Worm (Caenorhabditis elegans) whole organism, L3 larva: ENCODE measurements around the gene F21F8.5.

Experiments used
- R02D3.7 ChIP-seq: fragments of 150-350 bp; optimal IDR thresholded peaks from 2 replicates; lab custom pipeline; 2014; ENCODE audit warnings: missing biosample characterization, missing genetic modification characterization
- aly-2 ChIP-seq: fragments of 150-350 bp; optimal IDR thresholded peaks from 2 replicates; lab custom pipeline; 2014; ENCODE audit warnings: missing biosample characterization, missing genetic modification characterization
- ama-1 ChIP-seq: fragments of 150-350 bp; optimal IDR thresholded peaks from 2 replicates; lab custom pipeline; 2018
- ceh-28 ChIP-seq: fragments of 150-350 bp; optimal IDR thresholded peaks from 2 replicates; lab custom pipeline; 2014; ENCODE audit warnings: missing biosample characterization, missing genetic modification reagents, missing genetic modification characterization
- ceh-82 ChIP-seq: fragments of 150-350 bp; optimal IDR thresholded peaks from 2 replicates; lab custom pipeline; 2014; ENCODE audit warnings: missing biosample characterization, missing genetic modification characterization
- daf-12 ChIP-seq: fragments of 150-350 bp; optimal IDR thresholded peaks from 2 replicates; lab custom pipeline; 2014; ENCODE audit warnings: missing biosample characterization, missing genetic modification reagents, missing genetic modification characterization
- egl-27 ChIP-seq: sonication (generic microtip); optimal IDR thresholded peaks from 4 replicates; lab custom pipeline; 2017; ENCODE audit warnings: missing biosample characterization, missing genetic modification reagents, missing genetic modification characterization
- egl-5 ChIP-seq: fragments of 150-350 bp; optimal IDR thresholded peaks from 2 replicates; lab custom pipeline; 2017; ENCODE audit warnings: missing biosample characterization, missing genetic modification reagents, missing genetic modification characterization, inconsistent platforms
- elt-1 ChIP-seq: fragments of 150-350 bp; optimal IDR thresholded peaks from 2 replicates; lab custom pipeline; 2014; ENCODE audit warnings: missing biosample characterization, missing genetic modification characterization
- elt-2 ChIP-seq: sonication (generic microtip); optimal IDR thresholded peaks from 2 replicates; lab custom pipeline; 2016; ENCODE audit warnings: missing genetic modification reagents, mild to moderate bottlenecking, missing genetic modification characterization, missing compliant biosample characterization
- elt-3 ChIP-seq, 3 experiments: fragments of 150-350 bp in 1 of 3; sonication (generic microtip) in 2 of 3; optimal IDR thresholded peaks; 2 replicates in 2 of 3; 4 replicates in 1 of 3; lab custom pipeline; 2014 to 2017; ENCODE audit warnings: missing biosample characterization in 3 of 3, missing genetic modification characterization in 3 of 3
- eor-1 ChIP-seq, 2 experiments: fragments of 150-350 bp; optimal IDR thresholded peaks; 2 replicates each; lab custom pipeline; 2014 to 2018; ENCODE audit warnings: missing biosample characterization in 2 of 2, missing genetic modification characterization in 2 of 2
- fkh-10 ChIP-seq: sonication (generic microtip); optimal IDR thresholded peaks from 2 replicates; lab custom pipeline; 2017; ENCODE audit warnings: missing biosample characterization, missing genetic modification reagents, missing genetic modification characterization
- fkh-2 ChIP-seq: fragments of 150-350 bp; optimal IDR thresholded peaks from 2 replicates; lab custom pipeline; 2014; ENCODE audit warnings: missing biosample characterization, missing genetic modification reagents, missing genetic modification characterization
- fos-1 ChIP-seq: fragments of 150-350 bp; optimal IDR thresholded peaks from 2 replicates; lab custom pipeline; 2014; ENCODE audit warnings: missing biosample characterization, missing genetic modification characterization
- hmg-11 ChIP-seq: sonication (generic microtip); optimal IDR thresholded peaks from 2 replicates; lab custom pipeline; 2016; ENCODE audit warnings: missing genetic modification characterization, missing compliant biosample characterization
- jun-1 ChIP-seq: fragments of 150-350 bp; optimal IDR thresholded peaks from 2 replicates; lab custom pipeline; 2014; ENCODE audit warnings: missing biosample characterization, missing genetic modification reagents, missing genetic modification characterization
- lin-15B ChIP-seq: fragments of 150-350 bp; optimal IDR thresholded peaks from 2 replicates; lab custom pipeline; 2014; ENCODE audit warnings: missing biosample characterization, missing genetic modification characterization
- lin-39 ChIP-seq: fragments of 150-350 bp; optimal IDR thresholded peaks from 2 replicates; lab custom pipeline; 2018; ENCODE audit warnings: missing biosample characterization, missing genetic modification reagents, missing genetic modification characterization
- lsy-12 ChIP-seq: sonication (generic microtip); optimal IDR thresholded peaks from 2 replicates; lab custom pipeline; 2016; ENCODE audit warnings: mild to moderate bottlenecking, missing genetic modification characterization, missing compliant biosample characterization
- mdl-1 ChIP-seq: fragments of 150-350 bp; optimal IDR thresholded peaks from 2 replicates; lab custom pipeline; 2014; ENCODE audit warnings: missing biosample characterization, missing genetic modification characterization
- mml-1 ChIP-seq: fragments of 150-350 bp; sonication (generic microtip); optimal IDR thresholded peaks from 3 replicates; lab custom pipeline; 2014; ENCODE audit warnings: missing biosample characterization, missing genetic modification characterization
- nfya-1 ChIP-seq: sonication (generic microtip); optimal IDR thresholded peaks from 2 replicates; lab custom pipeline; 2017; ENCODE audit warnings: missing genetic modification characterization, mild to moderate bottlenecking, missing compliant biosample characterization, antibody characterized with exemption, moderate library complexity; ENCODE audit not compliant: insufficient read depth
- nhr-11 ChIP-seq: fragments of 150-350 bp; optimal IDR thresholded peaks from 2 replicates; lab custom pipeline; 2014; ENCODE audit warnings: missing biosample characterization, missing genetic modification characterization
- nhr-12 ChIP-seq: fragments of 150-350 bp; optimal IDR thresholded peaks from 2 replicates; lab custom pipeline; 2014; ENCODE audit warnings: missing biosample characterization, missing genetic modification characterization
- nhr-23 ChIP-seq: fragments of 150-350 bp; optimal IDR thresholded peaks from 2 replicates; lab custom pipeline; 2014; ENCODE audit warnings: missing biosample characterization, missing genetic modification reagents, missing genetic modification characterization
- nhr-237 ChIP-seq: fragments of 150-350 bp; optimal IDR thresholded peaks from 2 replicates; lab custom pipeline; 2014; ENCODE audit warnings: missing biosample characterization, missing genetic modification characterization
- nhr-25 ChIP-seq: sonication (generic microtip); optimal IDR thresholded peaks from 2 replicates; lab custom pipeline; 2017; ENCODE audit warnings: missing biosample characterization, missing genetic modification characterization
- nhr-28 ChIP-seq: fragments of 150-350 bp; optimal IDR thresholded peaks from 2 replicates; lab custom pipeline; 2014; ENCODE audit warnings: missing biosample characterization, missing genetic modification characterization
- nhr-43 ChIP-seq: sonication (generic microtip); optimal IDR thresholded peaks from 2 replicates; lab custom pipeline; 2016; ENCODE audit warnings: mild to moderate bottlenecking, missing genetic modification characterization, missing compliant biosample characterization; ENCODE audit not compliant: poor library complexity, severe bottlenecking
- nhr-67 ChIP-seq: fragments of 150-350 bp; optimal IDR thresholded peaks from 2 replicates; lab custom pipeline; 2014; ENCODE audit warnings: missing biosample characterization, missing genetic modification characterization
- nhr-76 ChIP-seq: fragments of 150-350 bp; sonication (generic microtip); optimal IDR thresholded peaks from 5 replicates; lab custom pipeline; 2014; ENCODE audit warnings: missing biosample characterization, missing genetic modification characterization
- nhr-77 ChIP-seq: fragments of 150-350 bp; optimal IDR thresholded peaks from 2 replicates; lab custom pipeline; 2014; ENCODE audit warnings: missing biosample characterization, missing genetic modification characterization
- pha-4 ChIP-seq: fragments of 150-350 bp; optimal IDR thresholded peaks from 2 replicates; lab custom pipeline; 2014; ENCODE audit warnings: missing biosample characterization, missing genetic modification reagents, missing genetic modification characterization
- pqm-1 ChIP-seq: fragments of 150-350 bp; optimal IDR thresholded peaks from 2 replicates; lab custom pipeline; 2017; ENCODE audit warnings: missing biosample characterization, missing genetic modification characterization, inconsistent platforms
- skn-1 ChIP-seq: fragments of 150-350 bp; optimal IDR thresholded peaks from 2 replicates; lab custom pipeline; 2014; ENCODE audit warnings: missing biosample characterization, missing genetic modification characterization
- snpc-4 ChIP-seq: fragments of 150-350 bp; optimal IDR thresholded peaks from 2 replicates; lab custom pipeline; 2014; ENCODE audit warnings: missing biosample characterization, missing genetic modification characterization
- tbx-2 ChIP-seq: sonication (generic microtip); optimal IDR thresholded peaks from 2 replicates; lab custom pipeline; 2016; ENCODE audit warnings: mild to moderate bottlenecking, missing genetic modification characterization, missing compliant biosample characterization
- unc-39 ChIP-seq: sonication (generic microtip); optimal IDR thresholded peaks from 4 replicates; lab custom pipeline; 2017; ENCODE audit warnings: missing biosample characterization, missing genetic modification characterization
- unc-62 ChIP-seq: fragments of 150-350 bp; sonication (generic microtip); optimal IDR thresholded peaks from 4 replicates; lab custom pipeline; 2014; ENCODE audit warnings: missing biosample characterization, missing genetic modification reagents, missing genetic modification characterization
- zag-1 ChIP-seq: fragments of 150-350 bp; optimal IDR thresholded peaks from 2 replicates; lab custom pipeline; 2014; ENCODE audit warnings: missing biosample characterization, missing genetic modification characterization
- ztf-11 ChIP-seq: fragments of 150-350 bp; optimal IDR thresholded peaks from 2 replicates; lab custom pipeline; 2014; ENCODE audit warnings: missing biosample characterization, missing genetic modification characterization
- ztf-4 ChIP-seq: fragments of 150-350 bp; optimal IDR thresholded peaks from 2 replicates; lab custom pipeline; 2014; ENCODE audit warnings: missing biosample characterization, missing genetic modification characterization

Gene F21F8.5

DNA sequence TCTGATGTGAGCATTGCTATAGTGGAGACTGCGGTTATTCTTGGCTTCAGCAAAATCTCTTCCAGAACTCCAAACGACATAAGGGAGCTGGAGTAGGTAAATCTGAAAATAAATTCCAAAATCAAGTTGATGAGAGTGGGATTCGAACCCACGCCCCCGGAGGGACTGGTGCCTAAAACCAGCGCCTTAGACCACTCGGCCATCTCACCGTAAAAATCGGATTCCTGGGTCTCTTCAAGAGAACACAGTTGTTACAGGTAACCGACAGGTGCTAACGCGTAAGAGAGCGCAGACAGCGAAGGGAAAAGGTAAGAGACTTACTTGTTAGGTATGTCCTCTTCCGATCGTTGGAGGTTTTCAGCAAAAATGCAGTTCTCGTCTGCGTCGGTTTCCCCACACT, 30.8 kb downstream of the F21F8.5 start:
- TF ChIP-seq nhr-12 (tag; lab: Kevin White, UChicago): no peak
- peak; percentile 41 for TF ChIP-seq lsy-12
- TF ChIP-seq mdl-1 (tag; lab: Kevin White, UChicago): no peak
- TF ChIP-seq elt-2: peak; percentile 20
- TF ChIP-seq unc-62 (GFP tag; lab: Kevin White, UChicago): no peak
- TF ChIP-seq snpc-4 (tag; lab: Kevin White, UChicago): peak; percentile 29
- TF ChIP-seq nhr-25 (tag; lab: Kevin White, UChicago): peak; percentile 53
- TF ChIP-seq ceh-82: no peak
- TF ChIP-seq nfya-1 (tag; lab: Kevin White, UChicago): peak; percentile 36
- no peak for TF ChIP-seq ztf-4 (tag; lab: Kevin White, UChicago)
- no peak for TF ChIP-seq nhr-237
- TF ChIP-seq lin-39 (tag; lab: Kevin White, UChicago): peak; percentile 2
- TF ChIP-seq pqm-1 (tag; lab: Kevin White, UChicago): peak; percentile 40
- TF ChIP-seq skn-1: no peak
- TF ChIP-seq nhr-23 (tag; lab: Kevin White, UChicago): peak; percentile 39

- TF ChIP-seq nfya-1 (tag; lab: Kevin White, UChicago): peak; percentile 25
- no peak for TF ChIP-seq R02D3.7
- no peak for TF ChIP-seq fkh-10
- no peak for TF ChIP-seq nhr-12 (tag; lab: Kevin White, UChicago)
- peak; percentile 1 for TF ChIP-seq elt-2
- no peak for TF ChIP-seq nhr-77
- TF ChIP-seq jun-1: no peak
- no peak for TF ChIP-seq aly-2 (tag; lab: Kevin White, UChicago)
- TF ChIP-seq snpc-4 (tag; lab: Kevin White, UChicago): peak; percentile 62
- TF ChIP-seq lin-15B (tag; lab: Kevin White, UChicago): no peak
Observed at ce11 chrV:8230056-8230455, 36.1 kb downstream of the F21F8.5 start.

DNA sequence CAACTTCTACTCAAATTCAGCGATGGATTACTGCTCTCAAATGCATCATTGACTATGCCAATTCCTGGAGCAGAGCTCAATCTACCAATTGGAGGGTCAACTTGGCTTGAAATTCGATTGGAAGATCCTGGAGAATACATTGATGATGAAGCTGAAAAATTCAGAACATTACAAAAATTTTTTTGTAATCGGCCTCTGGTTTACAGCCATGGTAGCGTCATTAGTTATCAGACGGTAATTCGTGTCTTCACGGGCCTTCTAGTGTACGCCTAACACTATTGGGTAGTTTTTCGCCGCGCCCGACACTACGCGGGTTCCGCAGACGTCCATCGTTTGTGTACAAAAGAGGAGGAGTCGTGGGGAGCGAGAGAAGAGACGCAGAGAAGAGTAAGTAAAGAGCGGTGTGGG, 37.4 kb downstream of the F21F8.5 start:
- TF ChIP-seq nfya-1 (tag; lab: Kevin White, UChicago) (peak; percentile 82), elt-1 (tag; lab: Kevin White, UChicago) (no peak), fkh-10 (no peak), nhr-25 (tag; lab: Kevin White, UChicago) (peak; percentile 84), nhr-11 (tag; lab: Kevin White, UChicago) (no peak), mml-1 (tag; lab: Kevin White, UChicago) (no peak), egl-27 (peak; percentile 66), mdl-1 (tag; lab: Kevin White, UChicago) (no peak), elt-3 (tag; optimal IDR thresholded peaks at IDR 0.05; lab: Kevin White, UChicago) (peak in 1 of 3 experiments; percentile 40), fos-1 (no peak), nhr-77 (peak; percentile 45), jun-1 (no peak), nhr-67 (no peak), lin-15B (tag; lab: Kevin White, UChicago) (peak; percentile 49), lin-39 (tag; lab: Kevin White, UChicago) (peak; percentile 69), nhr-28 (tag; lab: Kevin White, UChicago) (no peak), pqm-1 (tag; lab: Kevin White, UChicago) (peak; percentile 77), ama-1 (lab: Kevin White, UChicago) (peak; percentile 94), hmg-11 (tag; lab: Kevin White, UChicago) (peak; percentile 80), nhr-12 (tag; lab: Kevin White, UChicago) (no peak), nhr-237 (no peak), skn-1 (no peak), zag-1 (peak; percentile 3), fkh-2 (tag; lab: Kevin White, UChicago) (no peak), R02D3.7 (peak; percentile 73), lsy-12 (peak; percentile 58), ceh-28 (tag; lab: Kevin White, UChicago) (peak; percentile 59), tbx-2 (peak; percentile 69), daf-12 (tag; lab: Kevin White, UChicago) (no peak), ztf-11 (tag; lab: Kevin White, UChicago) (no peak), ceh-82 (peak; percentile 41), nhr-43 (tag; lab: Kevin White, UChicago) (peak; percentile 81), eor-1 (tag; optimal IDR thresholded peaks at IDR 0.05; lab: Kevin White, UChicago) (no peak), nhr-76 (no peak), snpc-4 (tag; lab: Kevin White, UChicago) (peak; percentile 99), elt-2 (peak; percentile 70), nhr-23 (tag; lab: Kevin White, UChicago) (peak; percentile 91), pha-4 (tag; lab: Kevin White, UChicago) (peak; percentile 86), unc-39 (tag; lab: Kevin White, UChicago) (no peak), aly-2 (tag; lab: Kevin White, UChicago) (peak; percentile 91), egl-5 (tag; lab: Kevin White, UChicago) (no peak)
- TF ChIP-seq, all 47 proteins: peak for 22
